Worm (Caenorhabditis elegans) whole organism, L4/young adult: ENCODE measurements around the gene F17E9.18.

Source experiments
- W03F9.2 ChIP-seq: fragments of 150-350 bp; optimal IDR thresholded peaks from 2 replicates; lab custom pipeline; 2014; ENCODE audit warnings: missing biosample characterization, missing genetic modification characterization
- dao-5 ChIP-seq: sonication (generic microtip); optimal IDR thresholded peaks from 2 replicates; lab custom pipeline; 2016; ENCODE audit warnings: missing genotype, missing genetic modification characterization, moderate library complexity, missing compliant biosample characterization
- him-1 ChIP-seq: sonication (generic microtip); optimal IDR thresholded peaks from 2 replicates; lab custom pipeline; 2016; ENCODE audit warnings: missing genotype, missing genetic modification reagents, missing genetic modification characterization, missing compliant biosample characterization

ce11 chrIV:8345518-8345917, 1.4 kb downstream of the F17E9.18 start, which contains the start of gene F17E9.5:
- TF ChIP-seq him-1 = no peak
- TF ChIP-seq W03F9.2 (tag; lab: Kevin White, UChicago) = no peak
- TF ChIP-seq dao-5 (tag; lab: Kevin White, UChicago) = no peak
